Worm (Caenorhabditis elegans) whole organism, late embryonic: Measurements from ENCODE around the gene Y48A6B.7.
"Not testable (repeated sequence)": the region's sequence is repeated elsewhere in the genome, so short reads cannot be mapped to it uniquely, and the experiment has no call there.

Source experiments
- C38D4.7 ChIP-seq: fragments of 200-800 bp; sonication (Bioruptor generic); optimal IDR thresholded peaks from 2 replicates; lab custom pipeline; 2018; ENCODE audit warnings: mild to moderate bottlenecking, missing genetic modification characterization, moderate library complexity, missing compliant biosample characterization
- F13H6.1 ChIP-seq: sonication (generic microtip); optimal IDR thresholded peaks from 2 replicates; lab custom pipeline; 2016; ENCODE audit warnings: missing genetic modification characterization, missing compliant biosample characterization
- K09A11.1 ChIP-seq: sonication (generic microtip); optimal IDR thresholded peaks from 2 replicates; lab custom pipeline; 2017; ENCODE audit warnings: antibody characterized with exemption, mild to moderate bottlenecking, missing genetic modification characterization, missing compliant biosample characterization; ENCODE audit not compliant: insufficient read depth
- T23F11.4 ChIP-seq: fragments of 200-800 bp; sonication (Bioruptor generic); optimal IDR thresholded peaks from 2 replicates; lab custom pipeline; 2018; ENCODE audit warnings: mild to moderate bottlenecking, missing genetic modification characterization, missing compliant biosample characterization
- Y22D7AL.16 ChIP-seq: sonication (generic microtip); optimal IDR thresholded peaks from 2 replicates; lab custom pipeline; 2016; ENCODE audit warnings: missing genetic modification characterization, missing compliant biosample characterization
- ahr-1 ChIP-seq: sonication (generic microtip); optimal IDR thresholded peaks from 2 replicates; lab custom pipeline; 2016; ENCODE audit warnings: missing genetic modification characterization, missing compliant biosample characterization
- ceh-14 ChIP-seq: sonication (generic microtip); optimal IDR thresholded peaks from 2 replicates; lab custom pipeline; 2016; ENCODE audit warnings: missing genotype, missing genetic modification characterization, missing compliant biosample characterization
- ceh-22 ChIP-seq: sonication (generic microtip); optimal IDR thresholded peaks from 2 replicates; lab custom pipeline; 2017; ENCODE audit warnings: missing biosample characterization, missing genetic modification characterization
- ceh-24 ChIP-seq: sonication (generic microtip); optimal IDR thresholded peaks from 2 replicates; lab custom pipeline; 2016; ENCODE audit warnings: mild to moderate bottlenecking, missing genetic modification characterization, missing compliant biosample characterization
- ceh-31 ChIP-seq: sonication (generic microtip); optimal IDR thresholded peaks from 2 replicates; lab custom pipeline; 2016; ENCODE audit warnings: missing genetic modification characterization, missing compliant biosample characterization
- ceh-45 ChIP-seq: fragments of 200-800 bp; sonication (Bioruptor generic); IDR thresholded peaks from 2 replicates; pipeline ENCODE4 v1.3.6; 2022; ENCODE audit warnings: missing genetic modification reagents, missing genetic modification characterization, missing compliant biosample characterization
- ceh-6 ChIP-seq: fragments of 200-800 bp; sonication (Bioruptor generic); optimal IDR thresholded peaks from 2 replicates; lab custom pipeline; 2018; ENCODE audit warnings: mild to moderate bottlenecking, missing genetic modification characterization, missing compliant biosample characterization
- dmd-4 ChIP-seq: sonication (generic microtip); optimal IDR thresholded peaks from 2 replicates; lab custom pipeline; 2016; ENCODE audit warnings: borderline replicate concordance, missing genetic modification characterization, missing compliant biosample characterization
- dve-1 ChIP-seq: sonication (generic microtip); optimal IDR thresholded peaks from 2 replicates; lab custom pipeline; 2017; ENCODE audit warnings: antibody characterized with exemption, mild to moderate bottlenecking, missing genetic modification characterization, missing compliant biosample characterization
- elt-2 ChIP-seq: sonication (generic microtip); optimal IDR thresholded peaks from 2 replicates; lab custom pipeline; 2016; ENCODE audit warnings: missing genetic modification reagents, missing genetic modification characterization, missing compliant biosample characterization
- ets-4 ChIP-seq: sonication (generic microtip); optimal IDR thresholded peaks from 2 replicates; lab custom pipeline; 2016; ENCODE audit warnings: missing genetic modification characterization, missing compliant biosample characterization
- fkh-10 ChIP-seq: fragments of 150-350 bp; optimal IDR thresholded peaks from 2 replicates; lab custom pipeline; 2014; ENCODE audit warnings: missing biosample characterization, missing genetic modification reagents, missing genetic modification characterization
- fkh-6 ChIP-seq: sonication (generic microtip); optimal IDR thresholded peaks from 2 replicates; lab custom pipeline; 2016; ENCODE audit warnings: missing genetic modification characterization, missing compliant biosample characterization
- gmeb-2 ChIP-seq: sonication (generic microtip); optimal IDR thresholded peaks from 2 replicates; lab custom pipeline; 2016; ENCODE audit warnings: missing genetic modification characterization, inconsistent platforms, missing compliant biosample characterization
- hlh-30 ChIP-seq: sonication (generic microtip); optimal IDR thresholded peaks from 2 replicates; lab custom pipeline; 2017; ENCODE audit warnings: antibody characterized with exemption, missing genetic modification characterization, missing compliant biosample characterization; ENCODE audit not compliant: insufficient read depth
- hlh-6 ChIP-seq: sonication (generic microtip); optimal IDR thresholded peaks from 2 replicates; lab custom pipeline; 2016; ENCODE audit warnings: missing genotype, missing genetic modification characterization, missing compliant biosample characterization
- madf-2 ChIP-seq: sonication (generic microtip); optimal IDR thresholded peaks from 2 replicates; lab custom pipeline; 2017; ENCODE audit warnings: missing genetic modification characterization, missing compliant biosample characterization
- mec-3 ChIP-seq: sonication (generic microtip); optimal IDR thresholded peaks from 2 replicates; lab custom pipeline; 2016; ENCODE audit warnings: borderline replicate concordance, missing genetic modification characterization, missing compliant biosample characterization
- nhr-11 ChIP-seq: fragments of 150-350 bp; optimal IDR thresholded peaks from 2 replicates; lab custom pipeline; 2014; ENCODE audit warnings: missing biosample characterization, missing genetic modification characterization
- nhr-232 ChIP-seq: sonication (generic microtip); optimal IDR thresholded peaks from 2 replicates; lab custom pipeline; 2016; ENCODE audit warnings: missing genetic modification characterization, missing compliant biosample characterization
- pat-9 ChIP-seq: fragments of 200-800 bp; sonication (Bioruptor generic); optimal IDR thresholded peaks from 2 replicates; lab custom pipeline; 2018; ENCODE audit warnings: mild to moderate bottlenecking, missing genetic modification characterization, moderate library complexity, missing compliant biosample characterization
- pax-1 ChIP-seq: fragments of 150-350 bp; optimal IDR thresholded peaks from 2 replicates; lab custom pipeline; 2014; ENCODE audit warnings: missing biosample characterization, missing genetic modification characterization
- pha-2 ChIP-seq: sonication (generic microtip); optimal IDR thresholded peaks from 2 replicates; lab custom pipeline; 2017; ENCODE audit warnings: mild to moderate bottlenecking, missing genetic modification characterization, missing compliant biosample characterization
- pha-4 ChIP-seq: fragments of 150-350 bp; optimal IDR thresholded peaks from 2 replicates; lab custom pipeline; 2018; ENCODE audit warnings: missing biosample characterization, missing genetic modification reagents, missing genetic modification characterization
- pqm-1 ChIP-seq: sonication (generic microtip); optimal IDR thresholded peaks from 2 replicates; lab custom pipeline; 2016; ENCODE audit warnings: missing genetic modification characterization, missing compliant biosample characterization
- ref-2 ChIP-seq: sonication (generic microtip); optimal IDR thresholded peaks from 2 replicates; lab custom pipeline; 2016; ENCODE audit warnings: missing genetic modification characterization, missing compliant biosample characterization
- sox-2 ChIP-seq: fragments of 200-800 bp; sonication (Bioruptor generic); IDR thresholded peaks from 2 replicates; pipeline ENCODE4 v1.3.6; 2022; ENCODE audit warnings: missing genetic modification reagents, missing genetic modification characterization, missing compliant biosample characterization
- syd-9 ChIP-seq: sonication (generic microtip); optimal IDR thresholded peaks from 2 replicates; lab custom pipeline; 2016; ENCODE audit warnings: mild to moderate bottlenecking, missing genetic modification characterization, moderate library complexity, missing compliant biosample characterization
- tbx-2 ChIP-seq: sonication (generic microtip); optimal IDR thresholded peaks from 2 replicates; lab custom pipeline; 2016; ENCODE audit warnings: missing genetic modification characterization, missing compliant biosample characterization
- ttx-3 ChIP-seq: sonication (generic microtip); optimal IDR thresholded peaks from 2 replicates; lab custom pipeline; 2016; ENCODE audit warnings: missing genetic modification reagents, missing genetic modification characterization, missing compliant biosample characterization
- unc-3 ChIP-seq, 2 experiments: fragments of 200-800 bp in 1 of 2; sonication (Bioruptor generic) in 1 of 2; sonication (generic microtip) in 1 of 2; conservative IDR thresholded peaks in 1 of 2; optimal IDR thresholded peaks in 1 of 2; 2 replicates each; pipeline versions ENCODE4 v1.3.6 to Lab custom; 2016 to 2022; ENCODE audit warnings: missing compliant biosample characterization in 2 of 2, missing genetic modification characterization in 2 of 2, missing genetic modification reagents in 1 of 2
- unc-42 ChIP-seq: sonication (generic microtip); optimal IDR thresholded peaks from 2 replicates; lab custom pipeline; 2016; ENCODE audit warnings: missing genotype, missing genetic modification characterization, missing compliant biosample characterization
- unc-55 ChIP-seq: sonication (generic microtip); optimal IDR thresholded peaks from 2 replicates; lab custom pipeline; 2017; ENCODE audit warnings: missing biosample characterization, missing genetic modification reagents, missing genetic modification characterization
- unc-86 ChIP-seq: sonication (generic microtip); optimal IDR thresholded peaks from 2 replicates; lab custom pipeline; 2016; ENCODE audit warnings: missing genetic modification characterization, missing compliant biosample characterization
- zip-5 ChIP-seq: sonication (generic microtip); optimal IDR thresholded peaks from 2 replicates; lab custom pipeline; 2016; ENCODE audit warnings: missing genetic modification characterization, missing compliant biosample characterization

The Y48A6B.7 gene

ce11 chrIII:11031309-11031708 is 4.9 kb upstream of the Y48A6B.7 start, which contains the start of gene Y48A6B.14:
TSS of gene Y48A6B.14 (plus strand) at chrIII:11031609.
- no peak for TF ChIP-seq Y22D7AL.16 (tag; lab: Kevin White, UChicago)
- TF ChIP-seq F13H6.1 (tag; lab: Kevin White, UChicago) = no peak
- no peak for TF ChIP-seq ceh-6 (GFP tag; lab: Kevin White, UChicago)
- no peak for TF ChIP-seq dmd-4 (tag; lab: Kevin White, UChicago)
- TF ChIP-seq K09A11.1 (tag; lab: Kevin White, UChicago) = no peak
- TF ChIP-seq elt-2 (tag; lab: Kevin White, UChicago) = no peak
- TF ChIP-seq nhr-232 (tag; lab: Kevin White, UChicago) = no peak
- no peak for TF ChIP-seq mec-3 (tag; lab: Kevin White, UChicago)

ce11 chrIII:11029337-11029736 is 3.0 kb upstream of the Y48A6B.7 start, which contains the start of gene Y48A6B.8:
TSS of gene Y48A6B.8 (minus strand) at chrIII:11029437.
- TF ChIP-seq ceh-45 (GFP tag; lab: Robert Waterston, UW); ttx-3 (tag; lab: Kevin White, UChicago); elt-2 (tag; lab: Kevin White, UChicago): not testable (repeated sequence)

ce11 chrIII:11025138-11025537 is 1.2 kb downstream of the Y48A6B.7 start:
- TF ChIP-seq pha-4 (tag; lab: Kevin White, UChicago) = no peak
- TF ChIP-seq, all 69 proteins: peak for 0

ce11 chrIII:11022278-11022677 is 4.1 kb downstream of the Y48A6B.7 start:
- TF ChIP-seq T23F11.4 = no peak
- no peak for TF ChIP-seq pha-2 (tag; lab: Kevin White, UChicago)
- TF ChIP-seq unc-3 (GFP tag; conservative IDR thresholded peaks at IDR 0.05; lab: Robert Waterston, UW) = no peak
- TF ChIP-seq unc-3 (tag; optimal IDR thresholded peaks at IDR 0.05; lab: Kevin White, UChicago) = no peak
- no peak for TF ChIP-seq zip-5 (tag; lab: Kevin White, UChicago)
- no peak for TF ChIP-seq hlh-6 (tag; lab: Kevin White, UChicago)
- TF ChIP-seq ceh-22 (tag; lab: Kevin White, UChicago) = no peak
- no peak for TF ChIP-seq fkh-6
- no peak for TF ChIP-seq C38D4.7
- TF ChIP-seq syd-9 (tag; lab: Kevin White, UChicago) = no peak
- no peak for TF ChIP-seq pha-4 (tag; lab: Kevin White, UChicago)
- no peak for TF ChIP-seq ahr-1 (tag; lab: Kevin White, UChicago)
- no peak for TF ChIP-seq madf-2 (tag; lab: Kevin White, UChicago)
- no peak for TF ChIP-seq gmeb-2 (tag; lab: Kevin White, UChicago)
- TF ChIP-seq unc-42 (tag; lab: Kevin White, UChicago) = no peak
- no peak for TF ChIP-seq pat-9 (tag; lab: Kevin White, UChicago)
- TF ChIP-seq dve-1 (tag; lab: Kevin White, UChicago) = no peak
- no peak for TF ChIP-seq ceh-24 (tag; lab: Kevin White, UChicago)
- no peak for TF ChIP-seq ref-2 (tag; lab: Kevin White, UChicago)

- TF ChIP-seq hlh-6 (tag; lab: Kevin White, UChicago) (no peak), pax-1 (tag; lab: Kevin White, UChicago) (no peak), ahr-1 (tag; lab: Kevin White, UChicago) (no peak), unc-55 (GFP tag; lab: Kevin White, UChicago) (no peak), dmd-4 (tag; lab: Kevin White, UChicago) (no peak), ceh-31 (tag; lab: Kevin White, UChicago) (no peak), unc-86 (tag; lab: Kevin White, UChicago) (no peak), hlh-30 (no peak), ets-4 (no peak), sox-2 (GFP tag; lab: Robert Waterston, UW) (no peak), ref-2 (tag; lab: Kevin White, UChicago) (no peak), ceh-45 (GFP tag; lab: Robert Waterston, UW) (no peak), tbx-2 (tag; lab: Kevin White, UChicago) (no peak), ceh-14 (tag; lab: Kevin White, UChicago) (no peak), pha-4 (tag; lab: Kevin White, UChicago) (no peak), ceh-6 (GFP tag; lab: Kevin White, UChicago) (no peak), pqm-1 (tag; lab: Kevin White, UChicago) (no peak), C38D4.7 (no peak), nhr-11 (tag; lab: Kevin White, UChicago) (no peak), fkh-10 (GFP tag; lab: Kevin White, UChicago) (no peak)
Observed at ce11 chrIII:11012264-11012663, 14.1 kb downstream of the Y48A6B.7 start, which contains the start of gene kvs-4. TSS of gene kvs-4 (plus strand) at chrIII:11012564.
